Fruit fly (Drosophila melanogaster) whole organism, embryonic: ENCODE data around the gene Hr83.

Experiments used
- B-H2 ChIP-seq: fragments of 200-800 bp; sonication (Bioruptor generic); optimal IDR thresholded peaks from 2 replicates; lab custom pipeline; 2018; ENCODE audit warnings: missing biosample characterization, mild to moderate bottlenecking, missing genetic modification characterization
- CG10431 ChIP-seq: fragments of 200-800 bp; sonication (Bioruptor generic); optimal IDR thresholded peaks from 3 replicates; lab custom pipeline; 2018; ENCODE audit warnings: missing biosample characterization, mild to moderate bottlenecking, missing genetic modification characterization
- CG11398 ChIP-seq: fragments of 200-800 bp; sonication (Bioruptor generic); optimal IDR thresholded peaks from 2 replicates; lab custom pipeline; 2016; ENCODE audit warnings: missing biosample characterization, missing genetic modification characterization
- CG11456 ChIP-seq: fragments of 200-800 bp; sonication (Bioruptor generic); IDR thresholded peaks from 3 replicates; pipeline ENCODE4 v1.3.6; 2022; ENCODE audit warnings: missing biosample characterization, missing genetic modification characterization
- CG13287 ChIP-seq: fragments of 200-800 bp; sonication (Bioruptor generic); IDR thresholded peaks from 2 replicates; pipeline ENCODE4 v1.3.6; 2022; ENCODE audit warnings: missing biosample characterization, missing genetic modification characterization; ENCODE audit not compliant: partially characterized antibody
- CG13624 ChIP-seq: fragments of 200-800 bp; sonication (Bioruptor generic); optimal IDR thresholded peaks from 2 replicates; lab custom pipeline; 2016; ENCODE audit warnings: missing biosample characterization, missing genetic modification characterization
- CG15011 ChIP-seq: fragments of 200-800 bp; sonication (Bioruptor generic); optimal IDR thresholded peaks from 3 replicates; lab custom pipeline; 2018; ENCODE audit warnings: missing biosample characterization, mild to moderate bottlenecking, missing genetic modification characterization
- CG17359 ChIP-seq: fragments of 200-800 bp; sonication (Bioruptor generic); optimal IDR thresholded peaks from 3 replicates; lab custom pipeline; 2018; ENCODE audit warnings: missing biosample characterization, mild to moderate bottlenecking, missing genetic modification characterization, moderate library complexity
- CG17361 ChIP-seq: fragments of 200-800 bp; sonication (Bioruptor generic); IDR thresholded peaks from 3 replicates; pipeline ENCODE4 v1.3.6; 2022; ENCODE audit warnings: missing biosample characterization, missing genetic modification characterization
- CG1792 ChIP-seq: fragments of 200-800 bp; sonication (Bioruptor generic); optimal IDR thresholded peaks from 2 replicates; lab custom pipeline; 2016; ENCODE audit warnings: missing biosample characterization, missing genetic modification characterization
- CG1832 ChIP-seq: fragments of 200-800 bp; sonication (Bioruptor generic); optimal IDR thresholded peaks from 2 replicates; lab custom pipeline; 2017; ENCODE audit warnings: missing biosample characterization, mild to moderate bottlenecking, missing genetic modification characterization, inconsistent platforms
- CG2202 ChIP-seq: fragments of 200-800 bp; sonication (Bioruptor generic); optimal IDR thresholded peaks from 2 replicates; lab custom pipeline; 2018; ENCODE audit warnings: missing biosample characterization, mild to moderate bottlenecking, missing genetic modification characterization
- CG30020 ChIP-seq: fragments of 200-800 bp; optimal IDR thresholded peaks from 2 replicates; lab custom pipeline; 2019; ENCODE audit warnings: missing biosample characterization, mild to moderate bottlenecking, missing genetic modification characterization, moderate library complexity
- CG32772 ChIP-seq: fragments of 200-800 bp; sonication (Bioruptor generic); IDR thresholded peaks from 2 replicates; pipeline ENCODE4 v1.3.6; 2022; ENCODE audit warnings: missing biosample characterization, missing genetic modification characterization
- CG33213 ChIP-seq: fragments of 200-800 bp; sonication (Bioruptor generic); optimal IDR thresholded peaks from 3 replicates; lab custom pipeline; 2016; ENCODE audit warnings: missing biosample characterization, missing genetic modification characterization
- CG3847 ChIP-seq: fragments of 200-800 bp; sonication (Bioruptor generic); IDR thresholded peaks from 2 replicates; pipeline ENCODE4 v1.3.6; 2022; ENCODE audit warnings: missing biosample characterization, missing genetic modification characterization
- CG4404 ChIP-seq: fragments of 200-800 bp; sonication (Bioruptor generic); IDR thresholded peaks from 2 replicates; pipeline ENCODE4 v1.3.6; 2022; ENCODE audit warnings: missing biosample characterization, missing genetic modification characterization
- CG6254 ChIP-seq: fragments of 200-800 bp; sonication (Bioruptor generic); optimal IDR thresholded peaks from 3 replicates; lab custom pipeline; 2017; ENCODE audit warnings: mild to moderate bottlenecking, missing biosample characterization, missing genetic modification reagents, missing genetic modification characterization
- CG7357 ChIP-seq: fragments of 200-800 bp; sonication (Bioruptor generic); IDR thresholded peaks from 3 replicates; pipeline ENCODE4 v1.3.6; 2022; ENCODE audit warnings: missing biosample characterization, missing genetic modification characterization
- CG7556 ChIP-seq: fragments of 200-800 bp; sonication (Bioruptor generic); optimal IDR thresholded peaks from 2 replicates; lab custom pipeline; 2017; ENCODE audit warnings: missing biosample characterization, mild to moderate bottlenecking, missing genetic modification characterization
- CG8089 ChIP-seq: fragments of 200-800 bp; sonication (Bioruptor generic); optimal IDR thresholded peaks from 3 replicates; lab custom pipeline; 2016; ENCODE audit warnings: missing biosample characterization, missing genetic modification characterization
- Chrac-16 ChIP-seq: fragments of 200-800 bp; sonication (Bioruptor generic); optimal IDR thresholded peaks from 3 replicates; lab custom pipeline; 2016; ENCODE audit warnings: missing biosample characterization, missing genetic modification characterization
- Fer2 ChIP-seq: fragments of 200-800 bp; sonication (Bioruptor generic); optimal IDR thresholded peaks from 2 replicates; lab custom pipeline; 2018; ENCODE audit warnings: missing biosample characterization, mild to moderate bottlenecking, missing genetic modification characterization, moderate library complexity
- H2.0 ChIP-seq: fragments of 200-800 bp; sonication (Bioruptor generic); IDR thresholded peaks from 2 replicates; pipeline ENCODE4 v1.3.6; 2022; ENCODE audit warnings: missing biosample characterization, missing genetic modification characterization
- HHEX ChIP-seq: fragments of 200-800 bp; sonication (Bioruptor generic); optimal IDR thresholded peaks from 3 replicates; lab custom pipeline; 2017; ENCODE audit warnings: missing biosample characterization, mild to moderate bottlenecking, missing genetic modification characterization, missing genetic modification reagents
- HmgZ ChIP-seq: fragments of 200-800 bp; sonication (Bioruptor generic); optimal IDR thresholded peaks from 2 replicates; lab custom pipeline; 2018; ENCODE audit warnings: missing biosample characterization, mild to moderate bottlenecking, missing genetic modification characterization
- Lhr ChIP-seq: fragments of 200-800 bp; sonication (Bioruptor generic); optimal IDR thresholded peaks from 3 replicates; lab custom pipeline; 2017; ENCODE audit warnings: mild to moderate bottlenecking, missing biosample characterization, missing genetic modification reagents, missing genetic modification characterization
- Lim3 ChIP-seq: fragments of 200-800 bp; sonication (Bioruptor generic); IDR thresholded peaks from 2 replicates; pipeline ENCODE4 v1.3.6; 2022; ENCODE audit warnings: missing biosample characterization, missing genetic modification characterization
- Myb ChIP-seq: fragments of 200-800 bp; sonication (Bioruptor generic); optimal IDR thresholded peaks from 2 replicates; lab custom pipeline; 2016; ENCODE audit warnings: missing biosample characterization, missing genetic modification characterization
- Ravus ChIP-seq: fragments of 200-800 bp; sonication (Bioruptor generic); IDR thresholded peaks from 2 replicates; pipeline ENCODE4 v1.3.6; 2022; ENCODE audit warnings: missing biosample characterization, missing genetic modification characterization
- Scr ChIP-seq: fragments of 200-800 bp; sonication (Bioruptor generic); IDR thresholded peaks from 2 replicates; pipeline ENCODE4 v1.3.6; 2022; ENCODE audit warnings: missing biosample characterization, missing genetic modification characterization; ENCODE audit not compliant: partially characterized antibody
- Trl ChIP-seq, 3 experiments: fragments of >200 bp in 2 of 3; fragments of 200-800 bp in 1 of 3; sonication (Bioruptor generic) in 1 of 3; optimal IDR thresholded peaks; 2 replicates in 1 of 3; 3 replicates in 2 of 3; lab custom pipeline; 2016 to 2017; ENCODE audit warnings: missing biosample characterization in 1 of 3, missing genetic modification characterization in 1 of 3
- amos ChIP-seq: fragments of 200-800 bp; sonication (Bioruptor generic); IDR thresholded peaks from 2 replicates; pipeline ENCODE4 v1.3.6; 2022; ENCODE audit warnings: missing biosample characterization, missing genetic modification characterization; ENCODE audit not compliant: partially characterized antibody
- cad ChIP-seq: fragments of >200 bp; optimal IDR thresholded peaks from 2 replicates; lab custom pipeline; 2017; ENCODE audit warnings: missing biosample characterization, missing genetic modification characterization
- dan ChIP-seq: fragments of 200-800 bp; sonication (Bioruptor generic); IDR thresholded peaks from 2 replicates; pipeline ENCODE4 v1.3.6; 2022; ENCODE audit warnings: missing biosample characterization, missing genetic modification characterization
- emc ChIP-seq: fragments of 200-800 bp; sonication (Bioruptor generic); optimal IDR thresholded peaks from 2 replicates; lab custom pipeline; 2016; ENCODE audit warnings: missing biosample characterization, missing genetic modification characterization
- en ChIP-seq: fragments of 200-800 bp; sonication (Bioruptor generic); optimal IDR thresholded peaks from 2 replicates; lab custom pipeline; 2016; ENCODE audit warnings: missing biosample characterization, missing genetic modification characterization
- gcm ChIP-seq: fragments of 200-800 bp; sonication (Bioruptor generic); optimal IDR thresholded peaks from 2 replicates; lab custom pipeline; 2019; ENCODE audit warnings: missing biosample characterization, mild to moderate bottlenecking, missing genetic modification characterization, moderate library complexity
- grau ChIP-seq: fragments of 200-800 bp; optimal IDR thresholded peaks from 3 replicates; lab custom pipeline; 2019; ENCODE audit warnings: missing biosample characterization, mild to moderate bottlenecking, missing genetic modification characterization, moderate library complexity
- gsb-n ChIP-seq: fragments of 200-800 bp; sonication (Bioruptor generic); optimal IDR thresholded peaks from 3 replicates; lab custom pipeline; 2018; ENCODE audit warnings: missing biosample characterization, mild to moderate bottlenecking, missing genetic modification characterization
- hth ChIP-seq: fragments of >200 bp; optimal IDR thresholded peaks from 2 replicates; lab custom pipeline; 2017; ENCODE audit warnings: inconsistent platforms
- jigr1 ChIP-seq: fragments of 200-800 bp; sonication (Bioruptor generic); IDR thresholded peaks from 3 replicates; pipeline ENCODE4 v1.3.6; 2022; ENCODE audit warnings: missing biosample characterization, missing genetic modification characterization
- luna ChIP-seq: fragments of 200-800 bp; sonication (Bioruptor generic); optimal IDR thresholded peaks from 2 replicates; lab custom pipeline; 2016; ENCODE audit warnings: missing biosample characterization, missing genetic modification characterization
- salm ChIP-seq: fragments of 200-800 bp; sonication (Bioruptor generic); optimal IDR thresholded peaks from 2 replicates; lab custom pipeline; 2018; ENCODE audit warnings: missing biosample characterization, mild to moderate bottlenecking, missing genetic modification characterization
- sens-2 ChIP-seq: fragments of 200-800 bp; sonication (Bioruptor generic); IDR thresholded peaks from 2 replicates; pipeline ENCODE4 v1.3.6; 2022; ENCODE audit warnings: missing biosample characterization, missing genetic modification characterization
- sna ChIP-seq: fragments of 200-800 bp; sonication (Bioruptor generic); IDR thresholded peaks from 2 replicates; pipeline ENCODE4 v1.3.6; 2022; ENCODE audit warnings: missing biosample characterization, missing genetic modification characterization; ENCODE audit not compliant: partially characterized antibody
- tap ChIP-seq: fragments of 200-800 bp; optimal IDR thresholded peaks from 3 replicates; lab custom pipeline; 2019; ENCODE audit warnings: missing biosample characterization, mild to moderate bottlenecking, missing genetic modification characterization, moderate library complexity
- tup ChIP-seq: fragments of 200-800 bp; sonication (Bioruptor generic); optimal IDR thresholded peaks from 2 replicates; lab custom pipeline; 2016; ENCODE audit warnings: missing biosample characterization, mild to moderate bottlenecking, missing genetic modification characterization, moderate library complexity
- usp ChIP-seq: fragments of >200 bp; optimal IDR thresholded peaks from 2 replicates; lab custom pipeline; 2017; ENCODE audit warnings: missing biosample characterization, missing genetic modification characterization
- wek ChIP-seq: fragments of 200-800 bp; sonication (Bioruptor generic); optimal IDR thresholded peaks from 3 replicates; lab custom pipeline; 2018; ENCODE audit warnings: missing biosample characterization, mild to moderate bottlenecking, missing genetic modification characterization, moderate library complexity
- zfh2 ChIP-seq: fragments of 200-800 bp; sonication (Bioruptor generic); optimal IDR thresholded peaks from 2 replicates; lab custom pipeline; 2016; ENCODE audit warnings: missing biosample characterization, missing genetic modification characterization

Hr83 gene

DNA sequence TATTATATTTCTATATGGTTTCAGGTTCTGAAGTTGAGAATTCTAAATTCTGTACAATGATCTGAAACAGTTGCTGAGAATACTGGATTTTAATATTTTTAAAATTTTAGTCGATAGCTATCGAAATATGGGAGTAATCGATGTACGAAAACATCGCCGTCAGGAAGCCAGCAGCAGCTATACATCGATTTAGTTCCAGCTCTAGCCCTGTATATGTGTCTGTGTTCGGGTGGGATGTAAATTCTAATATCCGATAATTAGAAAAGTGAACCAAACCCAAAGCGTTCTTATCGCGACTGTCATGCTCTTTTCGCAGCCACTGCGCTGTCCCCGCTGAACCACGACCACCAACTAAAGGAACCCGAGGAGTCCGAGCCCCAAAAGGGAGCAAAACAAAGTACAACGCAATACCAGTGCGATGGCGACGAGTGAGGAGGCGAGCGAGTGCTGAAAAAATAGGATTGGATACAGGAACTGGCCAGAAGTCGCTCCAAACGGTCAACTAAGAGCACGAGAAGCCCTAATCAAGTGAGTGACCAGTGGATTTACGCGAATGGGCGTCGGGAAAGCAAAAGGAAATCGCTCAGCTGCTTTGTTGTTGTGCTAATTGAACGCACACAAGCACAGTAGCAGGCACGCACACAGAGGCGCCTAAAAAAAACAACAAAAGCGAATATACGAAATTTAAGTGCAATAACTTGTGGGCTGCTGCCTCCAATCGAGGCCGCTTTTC lies 33.9 kb downstream of the Hr83 start, which contains the start of gene gzl (continued):
- TF ChIP-seq gcm (no peak), usp (GFP tag; lab: Kevin White, UChicago) (no peak), CG13624 (GFP tag; lab: Kevin White, UChicago) (peak; percentile 49), hth (no peak), CG13287 (GFP tag; lab: Robert Waterston, UW) (peak; percentile 97), CG7357 (no peak), dan (GFP tag; lab: Robert Waterston, UW) (no peak), luna (GFP tag; lab: Kevin White, UChicago) (no peak), Chrac-16 (GFP tag; lab: Kevin White, UChicago) (no peak), CG17361 (no peak), cad (GFP tag; lab: Kevin White, UChicago) (no peak), CG11398 (GFP tag; lab: Kevin White, UChicago) (no peak), grau (tag; lab: Kevin White, UChicago) (no peak), Lim3 (no peak), Fer2 (tag; lab: Kevin White, UChicago) (no peak), CG33213 (GFP tag; lab: Kevin White, UChicago) (no peak), Myb (peak; percentile 77), CG4404 (GFP tag; lab: Robert Waterston, UW) (no peak), emc (no peak), sens-2 (GFP tag; lab: Robert Waterston, UW) (no peak), CG17359 (tag; lab: Kevin White, UChicago) (no peak), Ravus (GFP tag; lab: Robert Waterston, UW) (no peak), CG30020 (tag; lab: Kevin White, UChicago) (peak; percentile 39), Lhr (GFP tag; lab: Kevin White, UChicago) (no peak), HHEX (no peak), CG1792 (GFP tag; lab: Kevin White, UChicago) (no peak), CG1832 (GFP tag; lab: Kevin White, UChicago) (no peak), en (GFP tag; lab: Kevin White, UChicago) (no peak), gsb-n (tag; lab: Kevin White, UChicago) (no peak), CG15011 (GFP tag; lab: Kevin White, UChicago) (no peak), CG10431 (GFP tag; lab: Kevin White, UChicago) (no peak), tup (no peak), sna (GFP tag; lab: Robert Waterston, UW) (peak; percentile 95), CG11456 (no peak), B-H2 (GFP tag; lab: Kevin White, UChicago) (peak; percentile 58), CG32772 (GFP tag; lab: Robert Waterston, UW) (no peak), CG2202 (tag; lab: Kevin White, UChicago) (no peak), CG3847 (GFP tag; lab: Robert Waterston, UW) (no peak), salm (tag; lab: Kevin White, UChicago) (no peak), amos (GFP tag; lab: Robert Waterston, UW) (peak; percentile 99), Scr (GFP tag; lab: Robert Waterston, UW) (peak; percentile 97), CG7556 (no peak), Trl (optimal IDR thresholded peaks at IDR 0.05; lab: Kevin White, UChicago) (no peak), Trl (GFP tag; optimal IDR thresholded peaks at IDR 0.05; lab: Kevin White, UChicago) (no peak), HmgZ (peak; percentile 25), jigr1 (GFP tag; lab: Robert Waterston, UW) (no peak), H2.0 (no peak), CG6254 (no peak), tap (tag; lab: Kevin White, UChicago) (no peak), wek (GFP tag; lab: Kevin White, UChicago) (no peak), CG8089 (no peak), zfh2 (GFP tag; lab: Kevin White, UChicago) (no peak)
